Worm (Caenorhabditis elegans): ENCODE results near the gene wdr-54.

Gene wdr-54

ce11 chrX:841393-841792, 12.7 kb downstream of the wdr-54 start, which contains the start of gene F39H12.3:
TSS of gene F39H12.3 (minus strand) at chrX:841493.
- TF ChIP-seq ztf-23 (GFP tag; IDR thresholded peaks at IDR 0.05): no peak
- TF ChIP-seq ztf-29 (GFP tag; IDR thresholded peaks at IDR 0.05): no peak
- TF ChIP-seq med-1 (GFP tag; optimal IDR thresholded peaks at IDR 0.05; ENCODE audit: insufficient read depth): no peak
- TF ChIP-seq cog-1 (tag; optimal IDR thresholded peaks at IDR 0.05): no peak
- TF ChIP-seq flt-1 (GFP tag; IDR thresholded peaks at IDR 0.05): no peak
- TF ChIP-seq tab-1 (GFP tag; IDR thresholded peaks at IDR 0.05): no peak
- no peak for TF ChIP-seq ref-1 (GFP tag; conservative IDR thresholded peaks at IDR 0.05)
- no peak for TF ChIP-seq klf-2 (GFP tag; conservative IDR thresholded peaks at IDR 0.05)

DNA sequence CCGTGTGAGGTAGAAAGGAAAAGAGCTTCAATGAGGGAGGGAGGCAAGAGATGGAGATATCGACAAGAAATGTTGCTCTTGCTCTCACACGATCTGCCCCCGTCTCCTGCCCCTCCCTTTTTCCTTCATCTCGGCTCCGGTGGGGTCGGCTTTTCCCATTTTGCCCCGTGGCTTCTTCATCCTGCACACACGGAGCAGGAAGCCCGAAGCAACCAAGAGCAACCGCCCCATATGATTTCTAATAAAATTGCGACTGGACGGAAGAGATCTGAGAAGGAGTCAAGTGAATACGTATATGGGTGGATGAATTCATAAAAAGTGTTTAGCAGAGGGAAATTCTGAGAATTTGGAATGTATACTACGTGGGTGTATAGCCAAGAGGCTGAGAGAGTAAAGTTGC, 15.9 kb downstream of the wdr-54 start:
- TF ChIP-seq flt-1 (GFP tag; IDR thresholded peaks at IDR 0.05): no peak
- no peak for TF ChIP-seq ref-1 (GFP tag; conservative IDR thresholded peaks at IDR 0.05)
- TF ChIP-seq cog-1 (tag; optimal IDR thresholded peaks at IDR 0.05): no peak
- no peak; the same call in 1 of the 2 replicates for TF ChIP-seq ztf-23 (GFP tag; IDR thresholded peaks at IDR 0.05)
- no peak for TF ChIP-seq T22C8.4 (GFP tag; IDR thresholded peaks at IDR 0.05)
- no peak for TF ChIP-seq klf-2 (GFP tag; conservative IDR thresholded peaks at IDR 0.05)
- TF ChIP-seq med-1 (GFP tag; optimal IDR thresholded peaks at IDR 0.05; ENCODE audit: insufficient read depth): no peak
- no peak for TF ChIP-seq ztf-29 (GFP tag; IDR thresholded peaks at IDR 0.05)
- TF ChIP-seq tab-1 (GFP tag; IDR thresholded peaks at IDR 0.05): no peak

DNA sequence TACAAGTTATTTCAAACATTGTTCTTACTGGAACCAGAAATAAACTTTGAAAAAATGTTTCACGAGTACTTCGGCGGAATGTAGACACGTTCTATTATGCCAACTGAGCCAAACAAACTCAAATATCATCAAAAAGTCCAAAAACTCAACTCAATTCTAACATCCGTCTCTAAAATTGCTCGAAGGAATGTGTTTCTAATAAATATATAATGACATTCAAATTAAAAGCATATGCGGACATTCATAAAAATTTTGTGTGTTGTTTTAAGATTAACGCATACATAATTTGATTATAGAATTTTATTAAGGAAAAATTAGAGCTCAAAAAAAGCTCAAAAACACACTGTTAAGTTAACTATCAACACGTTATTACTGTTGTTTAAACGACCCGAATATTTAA, 16.7 kb downstream of the wdr-54 start:
- TF ChIP-seq ref-1 (GFP tag; conservative IDR thresholded peaks at IDR 0.05) (no peak), tab-1 (GFP tag; IDR thresholded peaks at IDR 0.05) (no peak), ztf-23 (GFP tag; IDR thresholded peaks at IDR 0.05) (no peak), flt-1 (GFP tag; IDR thresholded peaks at IDR 0.05) (no peak), med-1 (GFP tag; optimal IDR thresholded peaks at IDR 0.05; ENCODE audit: insufficient read depth) (no peak), ztf-29 (GFP tag; IDR thresholded peaks at IDR 0.05) (no peak), cog-1 (tag; optimal IDR thresholded peaks at IDR 0.05) (no peak), T22C8.4 (GFP tag; IDR thresholded peaks at IDR 0.05) (no peak), klf-2 (GFP tag; conservative IDR thresholded peaks at IDR 0.05) (no peak)

DNA sequence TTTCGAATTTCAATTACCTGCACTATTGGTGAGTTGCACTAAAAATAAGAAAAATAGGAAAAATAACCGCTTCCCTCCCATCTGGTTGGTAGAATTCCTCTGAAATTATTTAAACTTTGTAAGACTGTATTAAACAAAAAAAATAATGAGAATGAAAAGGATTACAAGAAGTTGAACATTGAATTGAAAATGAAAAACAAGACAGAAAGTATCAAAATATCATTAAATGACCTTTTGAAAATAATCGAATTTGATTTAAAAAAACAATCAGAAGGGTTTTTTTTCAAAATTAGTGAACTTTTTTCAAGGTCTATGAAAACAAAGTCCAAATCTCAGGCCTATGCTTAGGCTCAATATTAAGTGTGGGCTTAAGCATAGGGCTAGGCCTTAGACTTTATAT, 22.7 kb downstream of the wdr-54 start, which contains the start of gene igcm-1:
igcm-1 (minus strand) TSS at position 101 of the 400 bp plus-strand sequence.
- TF ChIP-seq tab-1 (GFP tag; IDR thresholded peaks at IDR 0.05) (no peak), cog-1 (tag; optimal IDR thresholded peaks at IDR 0.05) (no peak), flt-1 (GFP tag; IDR thresholded peaks at IDR 0.05) (no peak)

DNA sequence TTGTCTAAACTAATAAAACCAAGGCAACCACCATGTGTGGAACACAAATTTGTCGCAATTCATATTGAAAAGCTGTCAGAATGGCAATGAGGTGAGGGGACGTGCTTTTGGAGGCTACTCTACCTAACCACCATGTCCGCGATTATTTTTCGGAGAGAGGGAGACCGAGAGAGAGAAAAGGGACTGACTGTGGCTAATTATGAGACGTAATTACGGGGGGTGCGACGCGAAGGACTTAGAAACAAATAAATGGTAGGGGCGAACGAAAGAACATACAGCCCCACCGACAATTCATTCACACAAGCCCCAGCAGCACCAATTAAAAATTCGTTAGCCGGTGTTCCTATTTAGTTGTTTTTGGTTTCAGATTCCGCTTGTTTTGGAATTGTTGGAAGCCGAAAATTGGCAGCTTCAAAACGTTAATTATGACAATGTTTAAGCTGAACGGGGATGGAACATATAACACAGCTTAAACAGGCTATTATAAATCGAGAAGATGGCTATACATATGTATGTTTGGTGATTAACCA, 24.1 kb downstream of the wdr-54 start:
- TF ChIP-seq klf-2 (GFP tag; conservative IDR thresholded peaks at IDR 0.05) (no peak), tab-1 (GFP tag; IDR thresholded peaks at IDR 0.05) (0 out of 2 replicates have a peak, but pooled peaks have one; percentile 43)

DNA sequence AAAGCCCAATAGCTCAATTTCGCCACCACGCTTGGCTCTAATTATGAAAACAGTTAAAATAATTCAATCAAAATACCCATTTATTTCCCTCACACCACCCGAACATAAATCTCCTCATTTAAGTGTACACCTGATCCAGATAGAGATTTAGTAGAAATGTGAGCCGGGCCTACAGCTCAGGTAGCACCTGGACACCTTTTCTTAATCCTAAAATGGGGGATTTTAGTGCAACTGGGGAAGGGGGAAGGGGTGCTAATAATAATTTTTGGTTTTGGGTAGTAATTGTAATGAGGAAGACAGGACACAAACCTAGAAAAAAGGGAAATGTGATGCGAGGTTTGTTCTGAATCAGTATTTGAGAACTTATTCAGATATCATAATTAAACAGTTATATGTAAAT, 24.9 kb downstream of the wdr-54 start:
- TF ChIP-seq med-1 (GFP tag; optimal IDR thresholded peaks at IDR 0.05; ENCODE audit: insufficient read depth) (no peak), tab-1 (GFP tag; IDR thresholded peaks at IDR 0.05) (no peak), T22C8.4 (GFP tag; IDR thresholded peaks at IDR 0.05) (no peak), ref-1 (GFP tag; conservative IDR thresholded peaks at IDR 0.05) (no peak), cog-1 (tag; optimal IDR thresholded peaks at IDR 0.05) (no peak), klf-2 (GFP tag; conservative IDR thresholded peaks at IDR 0.05) (no peak), ztf-29 (GFP tag; IDR thresholded peaks at IDR 0.05) (no peak), ztf-23 (GFP tag; IDR thresholded peaks at IDR 0.05) (no peak), flt-1 (GFP tag; IDR thresholded peaks at IDR 0.05) (no peak)

DNA sequence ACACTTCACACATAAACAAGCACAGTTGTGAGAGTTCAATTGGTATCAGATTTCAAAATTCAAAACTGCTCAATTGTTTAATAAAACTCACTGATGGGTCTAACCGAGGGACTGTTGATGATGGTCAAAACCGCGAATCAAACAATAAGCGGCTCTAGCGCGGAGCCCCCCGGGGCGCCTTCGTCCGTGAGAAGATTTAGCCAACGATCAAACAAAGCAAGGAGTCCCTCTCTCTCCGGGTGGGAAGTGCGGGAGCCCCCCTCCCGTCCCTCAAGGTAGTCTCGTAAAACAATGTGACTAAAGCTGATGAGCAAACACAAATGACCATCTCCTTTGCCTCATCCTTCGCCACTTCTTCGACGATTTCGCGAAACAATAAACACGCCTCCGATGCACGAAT, 29.0 kb downstream of the wdr-54 start:
- TF ChIP-seq ref-1 (GFP tag; conservative IDR thresholded peaks at IDR 0.05): no peak
- TF ChIP-seq tab-1 (GFP tag; IDR thresholded peaks at IDR 0.05): no peak
- peak; percentile 6; the same call in 1 of the 2 replicates for TF ChIP-seq ztf-29 (GFP tag; IDR thresholded peaks at IDR 0.05)

- TF ChIP-seq ref-1 (GFP tag; conservative IDR thresholded peaks at IDR 0.05) (no peak), ztf-23 (GFP tag; IDR thresholded peaks at IDR 0.05) (no peak), flt-1 (GFP tag; IDR thresholded peaks at IDR 0.05) (no peak), T22C8.4 (GFP tag; IDR thresholded peaks at IDR 0.05) (no peak), klf-2 (GFP tag; conservative IDR thresholded peaks at IDR 0.05) (no peak), med-1 (GFP tag; optimal IDR thresholded peaks at IDR 0.05; ENCODE audit: insufficient read depth) (no peak), tab-1 (GFP tag; IDR thresholded peaks at IDR 0.05) (no peak), cog-1 (tag; optimal IDR thresholded peaks at IDR 0.05) (no peak), ztf-29 (GFP tag; IDR thresholded peaks at IDR 0.05) (no peak)
Observed at ce11 chrX:859401-859800, 30.7 kb downstream of the wdr-54 start, which contains the start of gene F56F10.2. TSS of gene F56F10.2 (plus strand) at chrX:859615.

ce11 chrX:861378-861777, 32.7 kb downstream of the wdr-54 start:
- no peak for TF ChIP-seq tab-1 (GFP tag; IDR thresholded peaks at IDR 0.05)
- TF ChIP-seq cog-1 (tag; optimal IDR thresholded peaks at IDR 0.05): no peak
- no peak for TF ChIP-seq med-1 (GFP tag; optimal IDR thresholded peaks at IDR 0.05; ENCODE audit: insufficient read depth)
- TF ChIP-seq ref-1 (GFP tag; conservative IDR thresholded peaks at IDR 0.05): no peak
- TF ChIP-seq klf-2 (GFP tag; conservative IDR thresholded peaks at IDR 0.05): no peak
- no peak for TF ChIP-seq flt-1 (GFP tag; IDR thresholded peaks at IDR 0.05)
- no peak for TF ChIP-seq ztf-29 (GFP tag; IDR thresholded peaks at IDR 0.05)
- no peak for TF ChIP-seq ztf-23 (GFP tag; IDR thresholded peaks at IDR 0.05)
- TF ChIP-seq T22C8.4 (GFP tag; IDR thresholded peaks at IDR 0.05): no peak

DNA sequence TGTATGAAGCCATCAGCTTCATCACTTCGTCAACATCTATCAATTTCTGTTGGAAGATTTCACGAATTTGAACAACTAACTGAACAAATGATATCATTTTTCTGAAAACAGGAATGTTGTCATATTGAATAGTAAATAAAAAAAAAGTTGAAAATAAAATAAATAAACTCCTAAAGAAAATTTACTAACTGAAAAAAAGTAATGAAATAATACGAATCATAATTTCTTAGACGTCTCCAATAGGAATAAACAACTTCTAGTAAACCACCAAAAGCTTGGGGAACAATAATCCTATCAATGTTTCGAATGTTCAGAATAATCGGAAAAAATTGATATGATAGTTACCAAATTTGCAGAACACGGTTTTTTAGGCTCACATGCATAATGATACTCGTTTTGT, 34.8 kb downstream of the wdr-54 start, which contains the start of gene cdo-1:
cdo-1 (minus strand) TSS at position 101 of the 400 bp plus-strand sequence.
- TF ChIP-seq ztf-23 (GFP tag; IDR thresholded peaks at IDR 0.05) (no peak), klf-2 (GFP tag; conservative IDR thresholded peaks at IDR 0.05) (no peak), ztf-29 (GFP tag; IDR thresholded peaks at IDR 0.05) (no peak)
